Worm (Caenorhabditis elegans) whole organism, young adult: ENCODE data around the gene F21C10.1.

Source experiments
- B0035.1 ChIP-seq: sonication (generic microtip); optimal IDR thresholded peaks from 2 replicates; lab custom pipeline; 2016; ENCODE audit warnings: missing genetic modification characterization, mild to moderate bottlenecking, missing compliant biosample characterization, missing genotype, missing genetic modification reagents
- B0261.1 ChIP-seq: sonication (generic microtip); optimal IDR thresholded peaks from 2 replicates; lab custom pipeline; 2016; ENCODE audit warnings: mild to moderate bottlenecking, missing genetic modification characterization, moderate library complexity, missing compliant biosample characterization
- C06A6.2 ChIP-seq: fragments of 200-800 bp; sonication (Bioruptor generic); conservative IDR thresholded peaks from 2 replicates; pipeline ENCODE4 v1.3.6; 2022; ENCODE audit warnings: missing genetic modification characterization, missing compliant biosample characterization
- C17E4.6 ChIP-seq: fragments of 200-800 bp; sonication (Bioruptor generic); IDR thresholded peaks from 2 replicates; pipeline ENCODE4 v1.3.6; 2022; ENCODE audit warnings: missing genetic modification reagents, missing genetic modification characterization, missing compliant biosample characterization
- D2030.7 ChIP-seq: fragments of 200-800 bp; sonication (Bioruptor generic); IDR thresholded peaks from 2 replicates; pipeline ENCODE4 v1.3.6; 2022; ENCODE audit warnings: missing genetic modification reagents, missing genetic modification characterization, missing compliant biosample characterization
- F37B4.10 ChIP-seq: fragments of 200-800 bp; sonication (Bioruptor generic); IDR thresholded peaks from 2 replicates; pipeline ENCODE4 v1.3.6; 2022; ENCODE audit warnings: missing genetic modification characterization, missing compliant biosample characterization
- F39B2.1 ChIP-seq: fragments of 200-800 bp; sonication (Bioruptor generic); IDR thresholded peaks from 2 replicates; pipeline ENCODE4 v1.3.6; 2022; ENCODE audit warnings: missing genetic modification reagents, missing genetic modification characterization, missing compliant biosample characterization
- F49E8.2 ChIP-seq: sonication (generic microtip); optimal IDR thresholded peaks from 3 replicates; lab custom pipeline; 2017; ENCODE audit warnings: missing genetic modification characterization, mild to moderate bottlenecking, missing compliant biosample characterization, antibody characterized with exemption, moderate library complexity; ENCODE audit not compliant: insufficient read depth
- F55B11.4 ChIP-seq: sonication (generic microtip); optimal IDR thresholded peaks from 2 replicates; lab custom pipeline; 2016; ENCODE audit warnings: missing compliant biosample characterization, missing genetic modification characterization, borderline replicate concordance; ENCODE audit not compliant: insufficient read depth
- F57A8.1 ChIP-seq: fragments of 200-800 bp; sonication (Bioruptor generic); optimal IDR thresholded peaks from 2 replicates; lab custom pipeline; 2018; ENCODE audit warnings: mild to moderate bottlenecking, missing genetic modification characterization, moderate library complexity, missing compliant biosample characterization
- F57C9.4 ChIP-seq: sonication (generic microtip); optimal IDR thresholded peaks from 2 replicates; lab custom pipeline; 2017; ENCODE audit warnings: mild to moderate bottlenecking, missing genetic modification characterization, missing compliant biosample characterization
- Y53F4B.3 ChIP-seq: fragments of 200-800 bp; sonication (Bioruptor generic); IDR thresholded peaks from 2 replicates; pipeline ENCODE4 v1.3.6; 2022; ENCODE audit warnings: missing genetic modification reagents, missing genetic modification characterization, missing compliant biosample characterization
- Y53G8AR.9 ChIP-seq: fragments of 200-800 bp; sonication (Bioruptor generic); conservative IDR thresholded peaks from 2 replicates; pipeline ENCODE4 v1.3.6; 2022; ENCODE audit warnings: missing genetic modification reagents, missing genetic modification characterization, missing compliant biosample characterization
- Y56A3A.18 ChIP-seq: fragments of 200-800 bp; sonication (Bioruptor generic); IDR thresholded peaks from 2 replicates; pipeline ENCODE4 v1.3.6; 2022; ENCODE audit warnings: missing genetic modification reagents, missing genetic modification characterization, missing compliant biosample characterization
- Y67H2A.10 ChIP-seq: fragments of 200-800 bp; sonication (Bioruptor generic); conservative IDR thresholded peaks from 2 replicates; pipeline ENCODE4 v1.3.6; 2022; ENCODE audit warnings: missing genetic modification reagents, missing genetic modification characterization, missing compliant biosample characterization
- akir-1 ChIP-seq: fragments of 200-800 bp; sonication (Bioruptor generic); optimal IDR thresholded peaks from 2 replicates; lab custom pipeline; 2018; ENCODE audit warnings: mild to moderate bottlenecking, missing genetic modification characterization, moderate library complexity, missing compliant biosample characterization
- ama-1 ChIP-seq, 3 experiments: fragments of 150-350 bp in 1 of 3; sonication (generic microtip) in 2 of 3; optimal IDR thresholded peaks; 2 replicates each; lab custom pipeline; 2014 to 2018; ENCODE audit warnings: missing biosample characterization in 2 of 3, missing genetic modification characterization in 2 of 3, missing genetic modification reagents in 2 of 3
- atf-7 ChIP-seq: sonication (generic microtip); optimal IDR thresholded peaks from 2 replicates; lab custom pipeline; 2017; ENCODE audit warnings: mild to moderate bottlenecking, missing genetic modification characterization, missing compliant biosample characterization
- attf-6 ChIP-seq: fragments of 200-800 bp; sonication (Bioruptor generic); IDR thresholded peaks from 2 replicates; pipeline ENCODE4 v1.3.6; 2022; ENCODE audit warnings: missing genetic modification reagents, missing genetic modification characterization, missing compliant biosample characterization
- ceh-27 ChIP-seq: fragments of 200-800 bp; sonication (Bioruptor generic); optimal IDR thresholded peaks from 2 replicates; lab custom pipeline; 2018; ENCODE audit warnings: mild to moderate bottlenecking, missing genetic modification characterization, moderate library complexity, missing compliant biosample characterization
- ceh-40 ChIP-seq: fragments of 200-800 bp; sonication (Bioruptor generic); IDR thresholded peaks from 2 replicates; pipeline ENCODE4 v1.3.6; 2022; ENCODE audit warnings: missing genetic modification characterization, missing compliant biosample characterization
- ceh-58 ChIP-seq: fragments of 200-800 bp; sonication (Bioruptor generic); IDR thresholded peaks from 2 replicates; pipeline ENCODE4 v1.3.6; 2022; ENCODE audit warnings: missing genetic modification characterization, missing compliant biosample characterization
- ceh-79 ChIP-seq: sonication (generic microtip); optimal IDR thresholded peaks from 2 replicates; lab custom pipeline; 2017; ENCODE audit warnings: mild to moderate bottlenecking, missing genetic modification characterization, missing compliant biosample characterization
- die-1 ChIP-seq: sonication (generic microtip); optimal IDR thresholded peaks from 2 replicates; lab custom pipeline; 2016; ENCODE audit warnings: missing genotype, mild to moderate bottlenecking, missing genetic modification characterization, missing compliant biosample characterization
- dox-1 ChIP-seq: fragments of 200-800 bp; sonication (Bioruptor generic); IDR thresholded peaks from 2 replicates; pipeline ENCODE4 v1.3.6; 2022; ENCODE audit warnings: missing genetic modification reagents, missing genetic modification characterization, missing compliant biosample characterization
- dpff-1 ChIP-seq: sonication (generic microtip); optimal IDR thresholded peaks from 2 replicates; lab custom pipeline; 2017; ENCODE audit warnings: mild to moderate bottlenecking, missing genetic modification characterization, missing compliant biosample characterization
- efl-1 ChIP-seq: fragments of 150-350 bp; optimal IDR thresholded peaks from 2 replicates; lab custom pipeline; 2014; ENCODE audit warnings: missing biosample characterization, missing genetic modification reagents, missing genetic modification characterization
- egl-44 ChIP-seq: fragments of 200-800 bp; sonication (Bioruptor generic); IDR thresholded peaks from 2 replicates; pipeline ENCODE4 v1.3.6; 2022; ENCODE audit warnings: missing genetic modification reagents, missing genetic modification characterization, missing compliant biosample characterization
- egrh-3 ChIP-seq: fragments of 200-800 bp; sonication (Bioruptor generic); IDR thresholded peaks from 2 replicates; pipeline ENCODE4 v1.3.6; 2022; ENCODE audit warnings: missing genetic modification reagents, missing genetic modification characterization, missing compliant biosample characterization
- him-1 ChIP-seq: sonication (generic microtip); optimal IDR thresholded peaks from 2 replicates; lab custom pipeline; 2016; ENCODE audit warnings: missing genotype, missing genetic modification reagents, missing genetic modification characterization, missing compliant biosample characterization
- hlh-26 ChIP-seq: fragments of 200-800 bp; sonication (Bioruptor generic); conservative IDR thresholded peaks from 2 replicates; pipeline ENCODE4 v1.3.6; 2022; ENCODE audit warnings: missing genetic modification reagents, missing genetic modification characterization, missing compliant biosample characterization
- hrde-1 ChIP-seq: sonication (generic microtip); optimal IDR thresholded peaks from 2 replicates; lab custom pipeline; 2016; ENCODE audit warnings: missing genetic modification characterization, mild to moderate bottlenecking, missing compliant biosample characterization, moderate library complexity, missing genotype, missing genetic modification reagents, borderline replicate concordance
- lag-1 ChIP-seq: fragments of 200-800 bp; sonication (Bioruptor generic); IDR thresholded peaks from 2 replicates; pipeline ENCODE4 v1.3.6; 2022; ENCODE audit warnings: missing genetic modification reagents, missing genetic modification characterization, missing compliant biosample characterization
- let-526 ChIP-seq: fragments of 200-800 bp; sonication (Bioruptor generic); IDR thresholded peaks from 2 replicates; pipeline ENCODE4 v1.3.6; 2022; ENCODE audit warnings: missing genetic modification reagents, missing genetic modification characterization, missing compliant biosample characterization
- lin-54 ChIP-seq: fragments of 200-800 bp; sonication (Bioruptor generic); optimal IDR thresholded peaks from 2 replicates; lab custom pipeline; 2018; ENCODE audit warnings: mild to moderate bottlenecking, missing genetic modification characterization, missing compliant biosample characterization
- lsl-1 ChIP-seq: fragments of 200-800 bp; sonication (Bioruptor generic); optimal IDR thresholded peaks from 2 replicates; lab custom pipeline; 2018; ENCODE audit warnings: mild to moderate bottlenecking, missing genetic modification characterization, moderate library complexity, missing compliant biosample characterization
- madf-10 ChIP-seq: sonication (generic microtip); optimal IDR thresholded peaks from 2 replicates; lab custom pipeline; 2016; ENCODE audit warnings: mild to moderate bottlenecking, missing genetic modification characterization, missing compliant biosample characterization
- madf-3 ChIP-seq: fragments of 200-800 bp; sonication (Bioruptor generic); IDR thresholded peaks from 2 replicates; pipeline ENCODE4 v1.3.6; 2022; ENCODE audit warnings: missing genetic modification reagents, missing genetic modification characterization, missing compliant biosample characterization
- madf-8 ChIP-seq: fragments of 200-800 bp; sonication (Bioruptor generic); conservative IDR thresholded peaks from 2 replicates; pipeline ENCODE4 v1.3.6; 2022; ENCODE audit warnings: missing genetic modification reagents, missing genetic modification characterization, missing compliant biosample characterization
- mxl-1 ChIP-seq: sonication (generic microtip); optimal IDR thresholded peaks from 2 replicates; lab custom pipeline; 2016; ENCODE audit warnings: missing genetic modification characterization, missing compliant biosample characterization
- nfyb-1 ChIP-seq: fragments of 200-800 bp; sonication (Bioruptor generic); IDR thresholded peaks from 2 replicates; pipeline ENCODE4 v1.3.6; 2022; ENCODE audit warnings: missing genetic modification reagents, missing genetic modification characterization, missing compliant biosample characterization
- nhr-179 ChIP-seq: sonication (generic microtip); optimal IDR thresholded peaks from 2 replicates; lab custom pipeline; 2016; ENCODE audit warnings: mild to moderate bottlenecking, missing genetic modification characterization, missing compliant biosample characterization
- rcor-1 ChIP-seq: fragments of 200-800 bp; sonication (Bioruptor generic); IDR thresholded peaks from 2 replicates; pipeline ENCODE4 v1.3.6; 2022; ENCODE audit warnings: missing genetic modification reagents, missing genetic modification characterization, missing compliant biosample characterization
- repo-1 ChIP-seq: sonication (generic microtip); optimal IDR thresholded peaks from 2 replicates; lab custom pipeline; 2017; ENCODE audit warnings: mild to moderate bottlenecking, missing genetic modification characterization, missing compliant biosample characterization
- sea-2 ChIP-seq: fragments of 200-800 bp; sonication (Bioruptor generic); IDR thresholded peaks from 2 replicates; pipeline ENCODE4 v1.3.6; 2022; ENCODE audit warnings: missing genetic modification characterization, missing compliant biosample characterization
- snpc-1.3 ChIP-seq: sonication (generic microtip); optimal IDR thresholded peaks from 2 replicates; lab custom pipeline; 2017; ENCODE audit warnings: missing genetic modification characterization, mild to moderate bottlenecking, missing compliant biosample characterization, antibody characterized with exemption, moderate library complexity, missing genotype, missing genetic modification reagents; ENCODE audit not compliant: insufficient read depth
- tlf-1 ChIP-seq: fragments of 200-800 bp; sonication (Bioruptor generic); optimal IDR thresholded peaks from 2 replicates; lab custom pipeline; 2018; ENCODE audit warnings: mild to moderate bottlenecking, missing genetic modification characterization, missing compliant biosample characterization
- ztf-18 ChIP-seq: sonication (generic microtip); optimal IDR thresholded peaks from 2 replicates; lab custom pipeline; 2016; ENCODE audit warnings: missing genotype, mild to moderate bottlenecking, missing genetic modification characterization, missing compliant biosample characterization

The F21C10.1 gene

DNA sequence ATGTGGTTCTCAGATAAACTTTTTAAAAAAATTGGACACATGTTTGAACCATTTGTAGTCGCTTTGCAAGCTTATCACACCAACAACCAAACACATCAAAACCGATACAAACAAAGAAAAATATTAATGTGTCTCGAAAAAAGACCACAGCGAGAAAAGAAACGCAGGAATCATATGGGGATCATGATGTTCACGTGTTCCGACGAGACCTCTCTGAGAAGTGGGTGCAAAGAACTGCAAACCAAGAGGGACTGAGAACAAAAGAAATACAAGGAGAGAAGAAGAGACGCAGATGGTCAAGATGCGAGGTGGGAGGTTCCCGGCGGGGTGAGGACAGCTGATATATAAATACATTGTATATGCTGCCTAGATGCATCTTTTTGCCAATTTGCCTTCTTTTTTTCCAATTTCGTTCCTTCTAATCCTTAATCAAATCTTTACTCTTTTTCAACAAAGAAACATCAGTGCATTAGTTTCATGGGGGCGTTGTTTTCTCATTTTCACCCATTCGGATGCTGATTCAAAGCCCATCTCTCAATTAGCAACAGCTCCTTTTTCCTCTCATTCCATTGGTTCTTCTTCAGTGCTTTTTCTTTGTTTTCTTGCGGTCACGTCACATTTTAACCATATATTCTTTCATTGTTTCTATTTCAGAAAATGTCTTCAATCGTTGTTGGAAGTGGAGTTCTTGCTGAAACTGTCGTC is 36.4 kb upstream of the F21C10.1 start, which contains the start of gene F21C10.10 (continued):
- TF ChIP-seq die-1 (peak; percentile 21), F37B4.10 (GFP tag; lab: Robert Waterston, UW) (no peak), madf-3 (GFP tag; lab: Robert Waterston, UW) (no peak), Y53F4B.3 (GFP tag; lab: Robert Waterston, UW) (no peak), let-526 (GFP tag; lab: Robert Waterston, UW) (0 out of 2 replicates have a peak, but pooled peaks have one; percentile 34), Y56A3A.18 (GFP tag; lab: Robert Waterston, UW) (no peak), hlh-26 (GFP tag; lab: Robert Waterston, UW) (no peak), madf-8 (no peak), sea-2 (GFP tag; lab: Robert Waterston, UW) (no peak), Y53G8AR.9 (peak; percentile 38; the same call in 1 of the 2 replicates), mxl-1 (no peak), tlf-1 (peak; percentile 34), ceh-40 (GFP tag; lab: Robert Waterston, UW) (no peak), nfyb-1 (GFP tag; lab: Robert Waterston, UW) (peak; percentile 75), efl-1 (GFP tag; lab: Kevin White, UChicago) (no peak), rcor-1 (no peak), madf-10 (tag; lab: Kevin White, UChicago) (peak; percentile 72), egrh-3 (GFP tag; lab: Robert Waterston, UW) (no peak), ceh-79 (tag; lab: Kevin White, UChicago) (no peak), F57C9.4 (tag; lab: Kevin White, UChicago) (no peak), C17E4.6 (no peak), lin-54 (GFP tag; lab: Kevin White, UChicago) (peak; percentile 55), attf-6 (GFP tag; lab: Robert Waterston, UW) (no peak), C06A6.2 (GFP tag; lab: Robert Waterston, UW) (peak; percentile 88), F57A8.1 (GFP tag; lab: Kevin White, UChicago) (no peak), B0035.1 (no peak), snpc-1.3 (no peak), nhr-179 (tag; lab: Kevin White, UChicago) (no peak), dox-1 (peak; percentile 78), lsl-1 (no peak), repo-1 (no peak), atf-7 (tag; lab: Kevin White, UChicago) (peak; percentile 68), D2030.7 (no peak), akir-1 (GFP tag; lab: Kevin White, UChicago) (no peak), F55B11.4 (no peak), F39B2.1 (GFP tag; lab: Robert Waterston, UW) (no peak), hrde-1 (no peak), Y67H2A.10 (GFP tag; lab: Robert Waterston, UW) (no peak), lag-1 (GFP tag; lab: Robert Waterston, UW) (no peak), dpff-1 (no peak), ceh-27 (GFP tag; lab: Kevin White, UChicago) (peak; percentile 80), him-1 (tag; lab: Kevin White, UChicago) (no peak), F49E8.2 (tag; lab: Kevin White, UChicago) (no peak), egl-44 (peak; percentile 42; the same call in 1 of the 2 replicates), ztf-18 (tag; lab: Kevin White, UChicago) (no peak), ama-1 (optimal IDR thresholded peaks at IDR 0.05; lab: Kevin White, UChicago) (peak; percentile 59), ama-1 (GFP tag; optimal IDR thresholded peaks at IDR 0.05; lab: Kevin White, UChicago) (no peak), ceh-58 (GFP tag; lab: Robert Waterston, UW) (no peak), B0261.1 (tag; lab: Kevin White, UChicago) (no peak)
